Worm (Caenorhabditis elegans) whole organism, late embryonic: Measurements from ENCODE around the gene vps-37.

Source experiments
- C08G9.2 ChIP-seq: sonication (generic microtip); optimal IDR thresholded peaks from 2 replicates; lab custom pipeline; 2016; ENCODE audit warnings: mild to moderate bottlenecking, missing genetic modification characterization, moderate library complexity, missing compliant biosample characterization
- C38D4.7 ChIP-seq: fragments of 200-800 bp; sonication (Bioruptor generic); optimal IDR thresholded peaks from 2 replicates; lab custom pipeline; 2018; ENCODE audit warnings: mild to moderate bottlenecking, missing genetic modification characterization, moderate library complexity, missing compliant biosample characterization
- F13H6.1 ChIP-seq: sonication (generic microtip); optimal IDR thresholded peaks from 2 replicates; lab custom pipeline; 2016; ENCODE audit warnings: missing genetic modification characterization, missing compliant biosample characterization
- K02D7.2 ChIP-seq: sonication (generic microtip); optimal IDR thresholded peaks from 2 replicates; lab custom pipeline; 2017; ENCODE audit warnings: mild to moderate bottlenecking, missing genetic modification characterization, missing compliant biosample characterization
- K09A11.1 ChIP-seq: sonication (generic microtip); optimal IDR thresholded peaks from 2 replicates; lab custom pipeline; 2017; ENCODE audit warnings: antibody characterized with exemption, mild to moderate bottlenecking, missing genetic modification characterization, missing compliant biosample characterization; ENCODE audit not compliant: insufficient read depth
- Y22D7AL.16 ChIP-seq: sonication (generic microtip); optimal IDR thresholded peaks from 2 replicates; lab custom pipeline; 2016; ENCODE audit warnings: missing genetic modification characterization, missing compliant biosample characterization
- ahr-1 ChIP-seq: sonication (generic microtip); optimal IDR thresholded peaks from 2 replicates; lab custom pipeline; 2016; ENCODE audit warnings: missing genetic modification characterization, missing compliant biosample characterization
- ceh-2 ChIP-seq: sonication (generic microtip); optimal IDR thresholded peaks from 2 replicates; lab custom pipeline; 2016; ENCODE audit warnings: missing genotype, missing genetic modification characterization, missing compliant biosample characterization
- ceh-22 ChIP-seq: sonication (generic microtip); optimal IDR thresholded peaks from 2 replicates; lab custom pipeline; 2017; ENCODE audit warnings: missing biosample characterization, missing genetic modification characterization
- ceh-24 ChIP-seq: sonication (generic microtip); optimal IDR thresholded peaks from 2 replicates; lab custom pipeline; 2016; ENCODE audit warnings: mild to moderate bottlenecking, missing genetic modification characterization, missing compliant biosample characterization
- ceh-30 ChIP-seq: fragments of 150-350 bp; optimal IDR thresholded peaks from 2 replicates; lab custom pipeline; 2014; ENCODE audit warnings: missing biosample characterization, missing genetic modification characterization
- ceh-31 ChIP-seq: sonication (generic microtip); optimal IDR thresholded peaks from 2 replicates; lab custom pipeline; 2016; ENCODE audit warnings: missing genetic modification characterization, missing compliant biosample characterization
- ceh-34 ChIP-seq: sonication (generic microtip); optimal IDR thresholded peaks from 2 replicates; lab custom pipeline; 2016; ENCODE audit warnings: mild to moderate bottlenecking, missing genetic modification characterization, missing compliant biosample characterization
- ceh-45 ChIP-seq: fragments of 200-800 bp; sonication (Bioruptor generic); IDR thresholded peaks from 2 replicates; pipeline ENCODE4 v1.3.6; 2022; ENCODE audit warnings: missing genetic modification reagents, missing genetic modification characterization, missing compliant biosample characterization
- ceh-6 ChIP-seq: fragments of 200-800 bp; sonication (Bioruptor generic); optimal IDR thresholded peaks from 2 replicates; lab custom pipeline; 2018; ENCODE audit warnings: mild to moderate bottlenecking, missing genetic modification characterization, missing compliant biosample characterization
- che-1 ChIP-seq: sonication (generic microtip); optimal IDR thresholded peaks from 2 replicates; lab custom pipeline; 2016; ENCODE audit warnings: mild to moderate bottlenecking, missing genetic modification characterization, missing compliant biosample characterization
- dmd-4 ChIP-seq: sonication (generic microtip); optimal IDR thresholded peaks from 2 replicates; lab custom pipeline; 2016; ENCODE audit warnings: borderline replicate concordance, missing genetic modification characterization, missing compliant biosample characterization
- elt-4 ChIP-seq: sonication (generic microtip); optimal IDR thresholded peaks from 2 replicates; lab custom pipeline; 2016; ENCODE audit warnings: missing genetic modification characterization, missing compliant biosample characterization
- ets-4 ChIP-seq: sonication (generic microtip); optimal IDR thresholded peaks from 2 replicates; lab custom pipeline; 2016; ENCODE audit warnings: missing genetic modification characterization, missing compliant biosample characterization
- eyg-1 ChIP-seq: sonication (generic microtip); optimal IDR thresholded peaks from 2 replicates; lab custom pipeline; 2016; ENCODE audit warnings: missing genotype, missing genetic modification characterization, missing compliant biosample characterization
- fkh-10 ChIP-seq: fragments of 150-350 bp; optimal IDR thresholded peaks from 2 replicates; lab custom pipeline; 2014; ENCODE audit warnings: missing biosample characterization, missing genetic modification reagents, missing genetic modification characterization
- gmeb-2 ChIP-seq: sonication (generic microtip); optimal IDR thresholded peaks from 2 replicates; lab custom pipeline; 2016; ENCODE audit warnings: missing genetic modification characterization, inconsistent platforms, missing compliant biosample characterization
- hlh-13 ChIP-seq: fragments of 200-800 bp; sonication (Bioruptor generic); optimal IDR thresholded peaks from 2 replicates; lab custom pipeline; 2018; ENCODE audit warnings: mild to moderate bottlenecking, missing genetic modification characterization, missing compliant biosample characterization
- hlh-15 ChIP-seq: sonication (generic microtip); optimal IDR thresholded peaks from 2 replicates; lab custom pipeline; 2016; ENCODE audit warnings: missing genetic modification characterization, missing compliant biosample characterization
- hlh-30 ChIP-seq: sonication (generic microtip); optimal IDR thresholded peaks from 2 replicates; lab custom pipeline; 2017; ENCODE audit warnings: antibody characterized with exemption, missing genetic modification characterization, missing compliant biosample characterization; ENCODE audit not compliant: insufficient read depth
- hlh-6 ChIP-seq: sonication (generic microtip); optimal IDR thresholded peaks from 2 replicates; lab custom pipeline; 2016; ENCODE audit warnings: missing genotype, missing genetic modification characterization, missing compliant biosample characterization
- hlh-8 ChIP-seq: sonication (generic microtip); optimal IDR thresholded peaks from 2 replicates; lab custom pipeline; 2016; ENCODE audit warnings: missing genotype, missing genetic modification characterization, missing compliant biosample characterization
- lim-6 ChIP-seq: sonication (generic microtip); optimal IDR thresholded peaks from 2 replicates; lab custom pipeline; 2016; ENCODE audit warnings: missing genetic modification characterization, missing compliant biosample characterization
- mec-3 ChIP-seq: sonication (generic microtip); optimal IDR thresholded peaks from 2 replicates; lab custom pipeline; 2016; ENCODE audit warnings: borderline replicate concordance, missing genetic modification characterization, missing compliant biosample characterization
- nhr-11 ChIP-seq: fragments of 150-350 bp; optimal IDR thresholded peaks from 2 replicates; lab custom pipeline; 2014; ENCODE audit warnings: missing biosample characterization, missing genetic modification characterization
- nhr-232 ChIP-seq: sonication (generic microtip); optimal IDR thresholded peaks from 2 replicates; lab custom pipeline; 2016; ENCODE audit warnings: missing genetic modification characterization, missing compliant biosample characterization
- odd-2 ChIP-seq: sonication (generic microtip); optimal IDR thresholded peaks from 2 replicates; lab custom pipeline; 2017; ENCODE audit warnings: antibody characterized with exemption, mild to moderate bottlenecking, missing genetic modification characterization, missing compliant biosample characterization
- pat-9 ChIP-seq: fragments of 200-800 bp; sonication (Bioruptor generic); optimal IDR thresholded peaks from 2 replicates; lab custom pipeline; 2018; ENCODE audit warnings: mild to moderate bottlenecking, missing genetic modification characterization, moderate library complexity, missing compliant biosample characterization
- pax-1 ChIP-seq: fragments of 150-350 bp; optimal IDR thresholded peaks from 2 replicates; lab custom pipeline; 2014; ENCODE audit warnings: missing biosample characterization, missing genetic modification characterization
- pha-2 ChIP-seq: sonication (generic microtip); optimal IDR thresholded peaks from 2 replicates; lab custom pipeline; 2017; ENCODE audit warnings: mild to moderate bottlenecking, missing genetic modification characterization, missing compliant biosample characterization
- pqm-1 ChIP-seq: sonication (generic microtip); optimal IDR thresholded peaks from 2 replicates; lab custom pipeline; 2016; ENCODE audit warnings: missing genetic modification characterization, missing compliant biosample characterization
- pros-1 ChIP-seq: fragments of 150-350 bp; optimal IDR thresholded peaks from 2 replicates; lab custom pipeline; 2014; ENCODE audit warnings: missing biosample characterization, missing genetic modification reagents, missing genetic modification characterization
- sdc-2 ChIP-seq: sonication (generic microtip); optimal IDR thresholded peaks from 2 replicates; lab custom pipeline; 2016; ENCODE audit warnings: missing genotype, missing genetic modification characterization, missing compliant biosample characterization
- syd-9 ChIP-seq: sonication (generic microtip); optimal IDR thresholded peaks from 2 replicates; lab custom pipeline; 2016; ENCODE audit warnings: mild to moderate bottlenecking, missing genetic modification characterization, moderate library complexity, missing compliant biosample characterization
- tbx-2 ChIP-seq: sonication (generic microtip); optimal IDR thresholded peaks from 2 replicates; lab custom pipeline; 2016; ENCODE audit warnings: missing genetic modification characterization, missing compliant biosample characterization
- tbx-7 ChIP-seq: sonication (generic microtip); optimal IDR thresholded peaks from 2 replicates; lab custom pipeline; 2016; ENCODE audit warnings: missing genotype, missing genetic modification characterization, missing compliant biosample characterization
- ttx-3 ChIP-seq: sonication (generic microtip); optimal IDR thresholded peaks from 2 replicates; lab custom pipeline; 2016; ENCODE audit warnings: missing genetic modification reagents, missing genetic modification characterization, missing compliant biosample characterization
- unc-42 ChIP-seq: sonication (generic microtip); optimal IDR thresholded peaks from 2 replicates; lab custom pipeline; 2016; ENCODE audit warnings: missing genotype, missing genetic modification characterization, missing compliant biosample characterization
- unc-55 ChIP-seq: sonication (generic microtip); optimal IDR thresholded peaks from 2 replicates; lab custom pipeline; 2017; ENCODE audit warnings: missing biosample characterization, missing genetic modification reagents, missing genetic modification characterization
- zip-5 ChIP-seq: sonication (generic microtip); optimal IDR thresholded peaks from 2 replicates; lab custom pipeline; 2016; ENCODE audit warnings: missing genetic modification characterization, missing compliant biosample characterization

Gene vps-37

ce11 chrV:5592323-5592722, at the start of gene vps-37 (continued):
- TF ChIP-seq dmd-4 (tag; lab: Kevin White, UChicago) = no peak
- no peak for TF ChIP-seq odd-2 (tag; lab: Kevin White, UChicago)
- TF ChIP-seq K09A11.1 = no peak
- peak; percentile 58 for TF ChIP-seq ceh-31 (tag; lab: Kevin White, UChicago)
- no peak for TF ChIP-seq gmeb-2 (tag; lab: Kevin White, UChicago)
- peak; percentile 90 for TF ChIP-seq unc-42 (tag; lab: Kevin White, UChicago)
- TF ChIP-seq lim-6 (tag; lab: Kevin White, UChicago) = no peak
- TF ChIP-seq K02D7.2 = peak; percentile 2
- TF ChIP-seq pqm-1 = no peak
- no peak for TF ChIP-seq ceh-2 (tag; lab: Kevin White, UChicago)
- no peak for TF ChIP-seq che-1 (tag; lab: Kevin White, UChicago)
- no peak for TF ChIP-seq pat-9 (tag; lab: Kevin White, UChicago)
- no peak for TF ChIP-seq tbx-7 (tag; lab: Kevin White, UChicago)
- TF ChIP-seq sdc-2 (tag; lab: Kevin White, UChicago) = no peak
- TF ChIP-seq nhr-232 = no peak

ce11 chrV:5548051-5548450, 44.4 kb upstream of the vps-37 start, which contains the start of gene ugt-48:
TSS of gene ugt-48 (minus strand) at chrV:5548062.
- no peak for TF ChIP-seq Y22D7AL.16 (tag; lab: Kevin White, UChicago)
- no peak for TF ChIP-seq ceh-24 (tag; lab: Kevin White, UChicago)
- TF ChIP-seq C08G9.2 (tag; lab: Kevin White, UChicago) = no peak
- TF ChIP-seq hlh-8 = no peak
- TF ChIP-seq ceh-45 (GFP tag; lab: Robert Waterston, UW) = no peak
- TF ChIP-seq nhr-11 (tag; lab: Kevin White, UChicago) = no peak
- no peak for TF ChIP-seq sdc-2 (tag; lab: Kevin White, UChicago)
- TF ChIP-seq ttx-3 (tag; lab: Kevin White, UChicago) = no peak
- TF ChIP-seq odd-2 (tag; lab: Kevin White, UChicago) = no peak

- TF ChIP-seq ceh-30 (tag; lab: Kevin White, UChicago) (no peak), elt-4 (tag; lab: Kevin White, UChicago) (no peak), F13H6.1 (tag; lab: Kevin White, UChicago) (no peak), pros-1 (tag; lab: Kevin White, UChicago) (no peak), hlh-6 (tag; lab: Kevin White, UChicago) (no peak), K09A11.1 (no peak), unc-55 (no peak), sdc-2 (tag; lab: Kevin White, UChicago) (no peak), zip-5 (tag; lab: Kevin White, UChicago) (no peak), pha-2 (tag; lab: Kevin White, UChicago) (no peak), ahr-1 (tag; lab: Kevin White, UChicago) (no peak), ceh-34 (no peak), syd-9 (tag; lab: Kevin White, UChicago) (no peak)
Measured at ce11 chrV:5548497-5548896, 44.0 kb upstream of the vps-37 start.

DNA sequence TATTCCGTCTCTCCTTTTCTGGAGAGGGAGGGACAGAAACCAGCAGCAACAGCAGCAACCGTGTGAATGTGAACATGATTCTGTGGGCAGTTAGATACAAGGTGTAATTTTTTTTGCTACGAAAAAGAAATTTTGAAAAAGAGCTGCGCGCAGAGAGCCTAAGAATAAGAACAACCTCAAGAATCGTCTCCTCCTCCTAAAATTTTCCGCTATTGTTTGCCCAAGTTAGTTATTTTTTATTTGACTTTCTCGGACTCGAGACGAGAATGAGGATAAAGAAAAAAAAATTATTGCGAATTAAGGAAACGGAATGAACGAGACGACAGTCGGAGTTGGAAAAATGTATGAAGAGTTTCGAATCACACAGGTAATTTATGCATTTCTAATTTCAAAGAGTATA, 33.9 kb upstream of the vps-37 start, which contains the start of gene glb-5:
Gene glb-5, plus strand, starts transcription at position 301 of the 400 bp plus-strand sequence.
- TF ChIP-seq Y22D7AL.16 (tag; lab: Kevin White, UChicago) (no peak), hlh-30 (no peak), ceh-2 (tag; lab: Kevin White, UChicago) (no peak), nhr-232 (no peak), tbx-7 (tag; lab: Kevin White, UChicago) (no peak), hlh-15 (no peak), ets-4 (tag; lab: Kevin White, UChicago) (no peak), pax-1 (no peak), hlh-13 (GFP tag; lab: Kevin White, UChicago) (no peak), ceh-22 (no peak), ceh-6 (GFP tag; lab: Kevin White, UChicago) (no peak), mec-3 (tag; lab: Kevin White, UChicago) (no peak), pha-2 (tag; lab: Kevin White, UChicago) (no peak), ceh-34 (no peak), fkh-10 (GFP tag; lab: Kevin White, UChicago) (no peak), tbx-2 (no peak), hlh-6 (tag; lab: Kevin White, UChicago) (no peak), ceh-24 (tag; lab: Kevin White, UChicago) (no peak), eyg-1 (tag; lab: Kevin White, UChicago) (no peak), C38D4.7 (GFP tag; lab: Kevin White, UChicago) (no peak)
